Fruit fly (Drosophila melanogaster) whole organism, embryonic: ENCODE data around the gene flfl.
A peak's percentile ranks its signal among the peaks of the same experiment; 100 is the strongest.

ENCODE experiments used
- Abd-B ChIP-seq: fragments of 200-800 bp; sonication (Bioruptor generic); optimal IDR thresholded peaks from 2 replicates; lab custom pipeline; 2018; ENCODE audit warnings: missing biosample characterization, mild to moderate bottlenecking, missing genetic modification characterization, moderate library complexity
- CG10147 ChIP-seq: fragments of 200-800 bp; sonication (Bioruptor generic); optimal IDR thresholded peaks from 2 replicates; lab custom pipeline; 2019; ENCODE audit warnings: missing biosample characterization, mild to moderate bottlenecking, missing genetic modification characterization, moderate library complexity
- CG10209 ChIP-seq: fragments of 200-800 bp; sonication (Bioruptor generic); optimal IDR thresholded peaks from 3 replicates; lab custom pipeline; 2017; ENCODE audit warnings: missing biosample characterization, mild to moderate bottlenecking, missing genetic modification characterization, missing genetic modification reagents
- CG10543 ChIP-seq: fragments of 200-800 bp; sonication (Bioruptor generic); optimal IDR thresholded peaks from 3 replicates; lab custom pipeline; 2017; ENCODE audit warnings: missing biosample characterization, mild to moderate bottlenecking, missing genetic modification characterization, moderate library complexity
- CG12219 ChIP-seq: fragments of 200-800 bp; sonication (Bioruptor generic); optimal IDR thresholded peaks from 3 replicates; lab custom pipeline; 2018; ENCODE audit warnings: missing biosample characterization, mild to moderate bottlenecking, missing genetic modification characterization
- CG13287 ChIP-seq: fragments of 200-800 bp; sonication (Bioruptor generic); IDR thresholded peaks from 2 replicates; pipeline ENCODE4 v1.3.6; 2022; ENCODE audit warnings: missing biosample characterization, missing genetic modification characterization; ENCODE audit not compliant: partially characterized antibody
- CG15011 ChIP-seq: fragments of 200-800 bp; sonication (Bioruptor generic); optimal IDR thresholded peaks from 3 replicates; lab custom pipeline; 2018; ENCODE audit warnings: missing biosample characterization, mild to moderate bottlenecking, missing genetic modification characterization
- CG15696 ChIP-seq: fragments of 200-800 bp; sonication (Bioruptor generic); optimal IDR thresholded peaks from 2 replicates; lab custom pipeline; 2019; ENCODE audit warnings: missing biosample characterization, mild to moderate bottlenecking, missing genetic modification characterization, moderate library complexity
- CG17328 ChIP-seq: fragments of 200-800 bp; sonication (Bioruptor generic); IDR thresholded peaks from 2 replicates; pipeline ENCODE4 v1.3.6; 2022; ENCODE audit warnings: missing biosample characterization, missing genetic modification characterization
- CG2116 ChIP-seq: fragments of 200-800 bp; sonication (Bioruptor generic); optimal IDR thresholded peaks from 3 replicates; lab custom pipeline; 2018; ENCODE audit warnings: missing biosample characterization, mild to moderate bottlenecking, missing genetic modification characterization
- CG30403 ChIP-seq: fragments of 200-800 bp; sonication (Bioruptor generic); optimal IDR thresholded peaks from 3 replicates; lab custom pipeline; 2016; ENCODE audit warnings: missing biosample characterization, missing genetic modification characterization
- CG3065 ChIP-seq: fragments of 200-800 bp; sonication (Bioruptor generic); optimal IDR thresholded peaks from 2 replicates; lab custom pipeline; 2016; ENCODE audit warnings: missing biosample characterization, missing genetic modification characterization
- CG33557 ChIP-seq: fragments of 200-800 bp; sonication (Bioruptor generic); optimal IDR thresholded peaks from 2 replicates; lab custom pipeline; 2019; ENCODE audit warnings: missing biosample characterization, mild to moderate bottlenecking, missing genetic modification characterization, moderate library complexity
- CG4854 ChIP-seq: fragments of 200-800 bp; sonication (Bioruptor generic); optimal IDR thresholded peaks from 2 replicates; lab custom pipeline; 2016; ENCODE audit warnings: missing biosample characterization, missing genetic modification characterization, inconsistent platforms
- CG7271 ChIP-seq: fragments of 200-800 bp; sonication (Bioruptor generic); optimal IDR thresholded peaks from 2 replicates; lab custom pipeline; 2018; ENCODE audit warnings: missing biosample characterization, mild to moderate bottlenecking, missing genetic modification characterization, moderate library complexity
- CG7928 ChIP-seq: fragments of 200-800 bp; sonication (Bioruptor generic); optimal IDR thresholded peaks from 2 replicates; lab custom pipeline; 2017; ENCODE audit warnings: missing biosample characterization, mild to moderate bottlenecking, missing genetic modification characterization
- CG8388 ChIP-seq: fragments of 200-800 bp; sonication (Bioruptor generic); optimal IDR thresholded peaks from 2 replicates; lab custom pipeline; 2019; ENCODE audit warnings: missing biosample characterization, mild to moderate bottlenecking, missing genetic modification characterization, moderate library complexity
- CoRest ChIP-seq: fragments of 200-800 bp; sonication (Bioruptor generic); optimal IDR thresholded peaks from 3 replicates; lab custom pipeline; 2018; ENCODE audit warnings: missing biosample characterization, mild to moderate bottlenecking, missing genetic modification characterization, moderate library complexity
- D ChIP-seq, 2 experiments: fragments of 200-800 bp in 1 of 2; fragments of >200 bp in 1 of 2; sonication (Bioruptor generic) in 1 of 2; optimal IDR thresholded peaks; 2 replicates in 1 of 2; 3 replicates in 1 of 2; lab custom pipeline; 2017; ENCODE audit warnings: mild to moderate bottlenecking in 1 of 2, missing biosample characterization in 1 of 2, missing genetic modification characterization in 1 of 2, missing genetic modification reagents in 1 of 2
- Dbx ChIP-seq: fragments of 200-800 bp; sonication (Bioruptor generic); IDR thresholded peaks from 3 replicates; pipeline ENCODE4 v1.3.6; 2022; ENCODE audit warnings: missing biosample characterization, missing genetic modification characterization
- Deaf1 ChIP-seq: fragments of 200-800 bp; optimal IDR thresholded peaks from 3 replicates; lab custom pipeline; 2019; ENCODE audit warnings: missing biosample characterization, mild to moderate bottlenecking, missing genetic modification characterization, moderate library complexity
- Dip3 ChIP-seq: fragments of 200-800 bp; sonication (Bioruptor generic); optimal IDR thresholded peaks from 3 replicates; lab custom pipeline; 2016; ENCODE audit warnings: missing biosample characterization, missing genetic modification characterization
- Eip74EF ChIP-seq, 2 experiments: fragments of 200-800 bp in 1 of 2; fragments of >200 bp in 1 of 2; sonication (Bioruptor generic) in 1 of 2; optimal IDR thresholded peaks; 2 replicates each; lab custom pipeline; 2017 to 2019; ENCODE audit warnings: missing biosample characterization in 2 of 2, missing genetic modification characterization in 2 of 2, mild to moderate bottlenecking in 1 of 2, moderate library complexity in 1 of 2
- Ets65A ChIP-seq: fragments of 200-800 bp; sonication (Bioruptor generic); peaks from one replicate; lab custom pipeline; 2016; ENCODE audit warnings: missing biosample characterization, missing genetic modification characterization
- Ets97D ChIP-seq: fragments of 200-800 bp; sonication (Bioruptor generic); optimal IDR thresholded peaks from 3 replicates; lab custom pipeline; 2016; ENCODE audit warnings: missing biosample characterization, missing genetic modification characterization
- HHEX ChIP-seq: fragments of 200-800 bp; sonication (Bioruptor generic); optimal IDR thresholded peaks from 3 replicates; lab custom pipeline; 2017; ENCODE audit warnings: missing biosample characterization, mild to moderate bottlenecking, missing genetic modification characterization, missing genetic modification reagents
- Hsf ChIP-seq: fragments of 200-800 bp; sonication (Bioruptor generic); optimal IDR thresholded peaks from 3 replicates; lab custom pipeline; 2016; ENCODE audit warnings: missing biosample characterization, missing genetic modification characterization
- Jarid2 ChIP-seq: fragments of 200-800 bp; sonication (Bioruptor generic); optimal IDR thresholded peaks from 3 replicates; lab custom pipeline; 2017; ENCODE audit warnings: mild to moderate bottlenecking, missing biosample characterization, missing genetic modification reagents, missing genetic modification characterization
- Mad ChIP-seq: fragments of 200-800 bp; sonication (Bioruptor generic); optimal IDR thresholded peaks from 2 replicates; lab custom pipeline; 2016; ENCODE audit warnings: missing biosample characterization, missing genetic modification characterization
- Mes4 ChIP-seq: fragments of 200-800 bp; sonication (Bioruptor generic); optimal IDR thresholded peaks from 2 replicates; lab custom pipeline; 2016; ENCODE audit warnings: missing biosample characterization, missing genetic modification characterization
- NK7.1 ChIP-seq: fragments of 200-800 bp; sonication (Bioruptor generic); optimal IDR thresholded peaks from 3 replicates; lab custom pipeline; 2016; ENCODE audit warnings: missing biosample characterization, missing genetic modification characterization
- Nf-YB ChIP-seq: fragments of 200-800 bp; sonication (Bioruptor generic); optimal IDR thresholded peaks from 3 replicates; lab custom pipeline; 2019; ENCODE audit warnings: missing biosample characterization, mild to moderate bottlenecking, missing genetic modification characterization, moderate library complexity
- Ravus ChIP-seq: fragments of 200-800 bp; sonication (Bioruptor generic); IDR thresholded peaks from 2 replicates; pipeline ENCODE4 v1.3.6; 2022; ENCODE audit warnings: missing biosample characterization, missing genetic modification characterization
- Rx ChIP-seq: fragments of 200-800 bp; sonication (Bioruptor generic); IDR thresholded peaks from 2 replicates; pipeline ENCODE4 v1.3.6; 2022; ENCODE audit warnings: missing biosample characterization, missing genetic modification characterization
- Sry-β ChIP-seq: fragments of 200-800 bp; sonication (Bioruptor generic); optimal IDR thresholded peaks from 2 replicates; lab custom pipeline; 2018; ENCODE audit warnings: missing biosample characterization, mild to moderate bottlenecking, missing genetic modification characterization, moderate library complexity
- Trl ChIP-seq, 3 experiments: fragments of >200 bp in 2 of 3; fragments of 200-800 bp in 1 of 3; sonication (Bioruptor generic) in 1 of 3; optimal IDR thresholded peaks; 2 replicates in 1 of 3; 3 replicates in 2 of 3; lab custom pipeline; 2016 to 2017; ENCODE audit warnings: missing biosample characterization in 1 of 3, missing genetic modification characterization in 1 of 3
- caup ChIP-seq: fragments of 200-800 bp; sonication (Bioruptor generic); optimal IDR thresholded peaks from 3 replicates; lab custom pipeline; 2017; ENCODE audit warnings: missing biosample characterization, mild to moderate bottlenecking, missing genetic modification characterization, moderate library complexity; ENCODE audit not compliant: severe bottlenecking
- cwo ChIP-seq: fragments of 200-800 bp; sonication (Bioruptor generic); optimal IDR thresholded peaks from 3 replicates; lab custom pipeline; 2017; ENCODE audit warnings: missing biosample characterization, missing genetic modification characterization, mild to moderate bottlenecking, moderate library complexity, missing genetic modification reagents
- dm ChIP-seq: fragments of 200-800 bp; sonication (Bioruptor generic); optimal IDR thresholded peaks from 3 replicates; lab custom pipeline; 2016; ENCODE audit warnings: missing biosample characterization, missing genetic modification characterization
- fd102C ChIP-seq: fragments of 200-800 bp; sonication (Bioruptor generic); optimal IDR thresholded peaks from 2 replicates; lab custom pipeline; 2018; ENCODE audit warnings: missing biosample characterization, mild to moderate bottlenecking, missing genetic modification characterization, moderate library complexity
- her ChIP-seq: fragments of 200-800 bp; sonication (Bioruptor generic); optimal IDR thresholded peaks from 2 replicates; lab custom pipeline; 2016; ENCODE audit warnings: missing biosample characterization, missing genetic modification characterization
- ken ChIP-seq: fragments of 200-800 bp; sonication (Bioruptor generic); IDR thresholded peaks from 3 replicates; pipeline ENCODE4 v1.3.6; 2022; ENCODE audit warnings: missing biosample characterization, missing genetic modification characterization
- nmo ChIP-seq: fragments of 200-800 bp; sonication (Bioruptor generic); optimal IDR thresholded peaks from 2 replicates; lab custom pipeline; 2018; ENCODE audit warnings: missing biosample characterization, mild to moderate bottlenecking, missing genetic modification characterization, moderate library complexity
- onecut ChIP-seq: fragments of 200-800 bp; sonication (Bioruptor generic); IDR thresholded peaks from 2 replicates; pipeline ENCODE4 v1.3.6; 2022; ENCODE audit warnings: missing biosample characterization, missing genetic modification characterization
- sim ChIP-seq: fragments of 200-800 bp; sonication (Bioruptor generic); IDR thresholded peaks from 2 replicates; pipeline ENCODE4 v1.3.6; 2022; ENCODE audit warnings: missing biosample characterization, missing genetic modification characterization
- sob ChIP-seq: fragments of 200-800 bp; sonication (Bioruptor generic); IDR thresholded peaks from 2 replicates; pipeline ENCODE4 v1.3.6; 2022; ENCODE audit warnings: missing biosample characterization, missing genetic modification characterization
- stwl ChIP-seq: fragments of 200-800 bp; sonication (Bioruptor generic); optimal IDR thresholded peaks from 3 replicates; lab custom pipeline; 2018; ENCODE audit warnings: missing biosample characterization, mild to moderate bottlenecking, missing genetic modification characterization, moderate library complexity
- unpg ChIP-seq: fragments of 200-800 bp; sonication (Bioruptor generic); optimal IDR thresholded peaks from 3 replicates; lab custom pipeline; 2018; ENCODE audit warnings: missing biosample characterization, mild to moderate bottlenecking, missing genetic modification characterization, moderate library complexity

The flfl gene

dm6 chr3R:13645874-13646370 is 37.8 kb upstream of the flfl start, which contains the start of gene sqd (continued):
- TF ChIP-seq cwo (GFP tag; lab: Kevin White, UChicago) (no peak), CG15011 (GFP tag; lab: Kevin White, UChicago) (peak; percentile 1), ken (GFP tag; lab: Robert Waterston, UW) (no peak), fd102C (no peak), CG10147 (GFP tag; lab: Kevin White, UChicago) (no peak), NK7.1 (GFP tag; lab: Kevin White, UChicago) (peak; percentile 5), unpg (GFP tag; lab: Kevin White, UChicago) (peak; percentile 62), D (optimal IDR thresholded peaks at IDR 0.05; lab: Kevin White, UChicago) (no peak), D (GFP tag; optimal IDR thresholded peaks at IDR 0.05; lab: Kevin White, UChicago) (no peak), Ets97D (GFP tag; lab: Kevin White, UChicago) (peak; percentile 93), CG10543 (GFP tag; lab: Kevin White, UChicago) (peak; percentile 62), sim (GFP tag; lab: Robert Waterston, UW) (0 out of 2 replicates have a peak, but pooled peaks have one; percentile 34), Hsf (peak; percentile 32), CG13287 (GFP tag; lab: Robert Waterston, UW) (peak; percentile 7; the same call in 1 of the 2 replicates), caup (GFP tag; lab: Kevin White, UChicago) (peak; percentile 61), CG10209 (GFP tag; lab: Kevin White, UChicago) (peak; percentile 60), Jarid2 (GFP tag; lab: Kevin White, UChicago) (no peak), Sry-β (GFP tag; lab: Kevin White, UChicago) (peak; percentile 13), HHEX (GFP tag; lab: Kevin White, UChicago) (peak; percentile 42), Deaf1 (peak; percentile 17), CG17328 (GFP tag; lab: Robert Waterston, UW) (peak; percentile 40; the same call in 1 of the 2 replicates), Mad (GFP tag; lab: Kevin White, UChicago) (peak; percentile 25), stwl (tag; lab: Kevin White, UChicago) (peak; percentile 70), Trl (optimal IDR thresholded peaks at IDR 0.05; lab: Kevin White, UChicago) (no peak), Trl (GFP tag; optimal IDR thresholded peaks at IDR 0.05; lab: Kevin White, UChicago) (peak; percentile 9), CG3065 (GFP tag; lab: Kevin White, UChicago) (no peak), dm (peak; percentile 43), nmo (GFP tag; lab: Kevin White, UChicago) (peak; percentile 52), CG4854 (GFP tag; lab: Kevin White, UChicago) (no peak), CG33557 (no peak), CG7271 (tag; lab: Kevin White, UChicago) (no peak), CG8388 (GFP tag; lab: Kevin White, UChicago) (peak; percentile 43), CG15696 (tag; lab: Kevin White, UChicago) (peak; percentile 32), Dip3 (peak; percentile 40), Abd-B (GFP tag; lab: Kevin White, UChicago) (no peak), Ravus (GFP tag; lab: Robert Waterston, UW) (no peak), Eip74EF (GFP tag; optimal IDR thresholded peaks at IDR 0.05; lab: Kevin White, UChicago) (no peak), CG7928 (GFP tag; lab: Kevin White, UChicago) (no peak), Rx (GFP tag; lab: Robert Waterston, UW) (no peak), CG12219 (GFP tag; lab: Kevin White, UChicago) (peak; percentile 43), CoRest (tag; lab: Kevin White, UChicago) (peak; percentile 55), her (GFP tag; lab: Kevin White, UChicago) (peak; percentile 35), Nf-YB (no peak), onecut (GFP tag; lab: Robert Waterston, UW) (0 out of 2 replicates have a peak, but pooled peaks have one; percentile 14), CG2116 (GFP tag; lab: Kevin White, UChicago) (peak; percentile 68), sob (GFP tag; lab: Robert Waterston, UW) (0 out of 2 replicates have a peak, but pooled peaks have one; percentile 28), CG30403 (peak; percentile 40), Dbx (GFP tag; lab: Robert Waterston, UW) (peak; percentile 25; the same call in 1 of the 3 replicates), Mes4 (GFP tag; lab: Kevin White, UChicago) (peak; percentile 62), Ets65A (GFP tag; lab: Kevin White, UChicago) (peak; percentile 90)
